Fruit fly (Drosophila melanogaster): Measurements from ENCODE around the gene CG42353.

The CG42353 gene

DNA sequence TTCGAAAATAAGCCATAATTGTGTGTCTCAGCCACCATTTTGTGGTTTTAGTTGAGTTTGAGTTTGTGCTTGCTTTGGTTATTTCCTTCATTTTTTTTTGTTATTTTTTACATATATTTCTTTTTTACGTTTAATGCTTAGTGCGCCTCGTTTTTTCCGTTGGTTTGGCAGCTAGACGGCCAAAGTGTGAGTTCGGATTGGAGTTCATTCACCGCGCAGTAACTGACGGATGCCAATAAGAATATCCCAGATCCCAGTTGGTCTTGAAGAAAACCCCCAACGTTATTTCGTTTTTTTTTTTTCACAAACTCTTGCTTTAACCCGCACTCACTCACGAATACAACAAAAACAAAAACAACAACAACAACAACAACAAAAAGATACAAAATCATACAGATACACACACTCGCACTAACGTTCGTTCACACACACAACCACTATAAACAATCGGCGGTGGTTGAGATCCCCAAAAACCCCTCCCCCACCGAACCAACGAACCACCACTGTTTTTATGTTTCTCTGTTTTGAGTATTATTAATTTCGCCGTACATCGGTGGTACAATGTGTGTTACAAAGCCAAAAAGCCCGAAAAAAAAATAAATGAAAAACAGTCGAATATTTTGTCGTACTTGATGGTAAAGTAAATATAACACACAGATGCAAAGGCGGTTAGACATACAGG lies 549 bp downstream of the CG42353 start:
- TF ChIP-seq CG8478 (optimal IDR thresholded peaks at IDR 0.05) (no peak), EcR (GFP tag; optimal IDR thresholded peaks at IDR 0.05) (peak in 1 of 2 experiments; percentile 15)

DNA sequence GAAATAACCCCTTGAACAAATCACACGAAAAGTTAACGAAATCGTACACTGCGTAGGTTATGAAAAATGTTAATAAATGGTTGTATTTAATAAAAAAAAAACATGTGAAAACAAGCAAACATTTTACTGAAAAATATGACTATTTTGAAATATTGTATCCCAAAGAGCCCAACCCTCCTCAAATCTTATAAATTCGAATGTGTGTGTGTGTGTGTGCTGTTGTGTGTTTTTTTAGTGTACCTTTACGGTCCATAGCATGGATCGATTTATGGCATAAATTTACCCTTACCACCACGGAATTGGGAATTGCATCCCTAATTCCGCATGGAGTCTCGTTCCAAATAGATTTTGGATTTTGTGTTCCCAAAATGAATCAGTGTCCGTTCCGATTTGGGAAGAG lies 1.3 kb downstream of the CG42353 start:
- TF ChIP-seq usp (GFP tag; optimal IDR thresholded peaks at IDR 0.05) = no peak

DNA sequence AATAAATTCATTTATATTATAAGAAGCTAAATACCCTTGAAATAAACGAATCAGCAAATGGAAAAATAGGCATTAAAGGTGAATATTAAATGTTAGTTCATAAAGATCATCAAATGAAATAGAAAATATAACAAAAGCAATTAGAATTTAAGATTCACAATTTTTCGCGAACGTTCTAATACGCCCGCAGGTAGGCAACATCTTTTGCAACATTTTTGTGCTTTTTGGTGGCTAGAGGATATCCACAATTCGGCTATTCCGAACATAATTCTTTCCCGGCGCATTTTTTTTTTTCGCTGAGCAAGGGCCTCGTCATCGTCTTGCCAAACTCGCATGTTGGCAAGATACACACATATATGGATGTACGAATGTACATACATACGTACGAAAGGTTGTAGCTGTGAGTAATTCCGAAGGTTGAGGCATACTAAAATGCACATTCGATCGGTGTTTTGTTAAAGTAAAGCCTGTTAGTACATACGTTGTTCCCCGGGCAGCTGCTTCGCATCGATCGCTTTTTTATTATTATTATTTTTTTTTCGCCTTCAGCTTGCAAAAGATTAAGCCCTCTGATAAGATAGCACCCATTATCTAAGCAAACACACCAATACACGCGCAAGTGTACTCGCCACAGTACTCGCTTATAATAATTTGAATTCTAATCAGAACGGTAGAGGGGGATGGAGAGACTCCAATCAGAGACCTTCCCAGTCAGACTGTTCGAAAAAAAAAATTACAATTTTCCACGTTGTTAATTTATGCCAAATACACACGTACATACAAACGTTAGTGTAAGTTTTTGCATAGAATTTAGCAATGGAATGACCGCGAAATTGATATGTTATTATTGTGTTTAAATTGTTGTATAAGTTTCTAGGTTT lies 2.2 kb downstream of the CG42353 start:
- TF ChIP-seq Dll (optimal IDR thresholded peaks at IDR 0.05) (no peak), pan (optimal IDR thresholded peaks at IDR 0.05) (no peak), CG8478 (optimal IDR thresholded peaks at IDR 0.05) (no peak), usp (GFP tag; optimal IDR thresholded peaks at IDR 0.05) (no peak)

DNA sequence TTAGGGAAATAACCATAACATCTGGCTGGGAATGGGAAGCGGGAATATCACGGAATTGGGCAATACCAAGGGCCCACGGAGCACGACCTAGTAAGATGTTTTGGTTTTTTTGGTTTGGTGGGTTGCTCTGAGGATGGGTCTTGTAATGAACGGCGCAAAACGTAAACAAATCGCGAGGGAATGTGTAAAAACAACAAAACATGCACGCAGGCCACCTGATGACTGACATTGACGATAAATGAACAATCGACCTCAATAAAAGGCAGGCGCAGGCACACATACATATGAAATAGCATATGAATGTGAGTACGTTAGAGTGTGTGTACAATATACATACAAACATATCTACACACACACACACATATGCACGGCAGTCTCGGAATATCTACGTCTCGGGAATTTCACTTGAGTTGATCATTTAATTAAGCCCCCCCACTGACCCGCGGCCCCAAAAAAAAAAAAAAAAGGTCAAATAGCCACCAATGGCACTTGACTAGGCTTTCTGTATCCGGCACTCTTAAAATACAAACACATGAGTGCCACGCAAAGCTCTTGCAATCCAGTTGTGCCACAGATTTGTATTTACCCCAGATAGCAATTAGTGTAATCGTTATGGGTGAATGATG lies 3.9 kb downstream of the CG42353 start:
- TF ChIP-seq usp (GFP tag; optimal IDR thresholded peaks at IDR 0.05) (no peak), pan (optimal IDR thresholded peaks at IDR 0.05) (no peak), Dll (optimal IDR thresholded peaks at IDR 0.05) (no peak), psq (optimal IDR thresholded peaks at IDR 0.05) (no peak), EcR (GFP tag; optimal IDR thresholded peaks at IDR 0.05) (no peak), CG8478 (optimal IDR thresholded peaks at IDR 0.05) (no peak)

DNA sequence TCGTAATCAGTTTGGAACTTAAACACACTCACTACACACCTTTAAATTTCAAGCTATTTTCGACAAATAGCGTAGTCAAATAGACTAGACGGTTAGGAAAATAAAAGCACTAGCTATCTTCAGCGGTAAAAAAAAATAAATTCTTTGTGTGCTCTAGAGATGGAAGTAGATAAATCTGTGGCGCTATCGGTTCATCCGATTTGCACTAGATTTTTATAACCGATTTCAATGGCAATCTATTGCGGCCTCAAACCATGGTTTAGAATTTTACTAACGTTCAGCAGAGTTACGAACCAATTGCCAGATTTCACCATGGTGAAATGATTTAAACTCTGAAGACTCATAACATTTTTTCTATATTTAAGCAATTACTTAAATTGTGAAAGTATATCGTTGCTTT lies 8.3 kb downstream of the CG42353 start:
- TF ChIP-seq psq (optimal IDR thresholded peaks at IDR 0.05) (no peak), CG8478 (optimal IDR thresholded peaks at IDR 0.05) (no peak), EcR (GFP tag; optimal IDR thresholded peaks at IDR 0.05) (no peak), pan (optimal IDR thresholded peaks at IDR 0.05) (no peak), Dll (optimal IDR thresholded peaks at IDR 0.05) (no peak), usp (GFP tag; optimal IDR thresholded peaks at IDR 0.05) (no peak)

DNA sequence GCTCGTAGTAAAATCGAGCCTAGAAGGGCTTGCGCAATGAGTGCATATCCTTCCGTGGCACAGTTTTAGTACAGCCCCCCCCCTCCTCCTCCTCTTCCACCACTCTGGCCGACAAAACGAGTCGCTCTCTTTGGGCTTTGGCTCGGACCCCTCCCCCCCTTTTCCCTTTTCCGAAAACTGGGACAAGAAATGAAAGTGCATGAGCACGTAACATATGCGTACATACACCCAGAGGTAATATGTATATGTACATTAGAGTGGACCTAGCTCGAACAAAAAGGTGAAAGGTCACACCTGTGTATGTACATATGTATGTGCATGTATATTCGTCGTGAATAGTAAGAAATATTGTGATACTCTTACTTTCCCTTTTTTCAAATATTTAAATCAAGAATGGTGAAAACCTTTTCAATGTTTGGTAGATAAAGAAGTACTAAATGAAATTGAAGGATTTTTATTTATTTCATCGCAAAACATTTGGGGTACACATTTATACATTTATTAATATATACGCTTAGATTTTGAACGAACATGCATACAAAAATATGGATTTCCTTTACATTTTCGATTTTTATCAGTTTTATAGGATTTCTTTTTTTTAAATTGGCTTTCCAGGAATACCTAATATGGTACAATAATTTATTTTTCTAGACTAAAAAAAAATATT lies 12.0 kb downstream of the CG42353 start:
- TF ChIP-seq pan (optimal IDR thresholded peaks at IDR 0.05) (no peak), Dll (optimal IDR thresholded peaks at IDR 0.05) (no peak), EcR (GFP tag; optimal IDR thresholded peaks at IDR 0.05) (no peak), usp (GFP tag; optimal IDR thresholded peaks at IDR 0.05) (no peak), psq (optimal IDR thresholded peaks at IDR 0.05) (no peak), CG8478 (optimal IDR thresholded peaks at IDR 0.05) (no peak)

DNA sequence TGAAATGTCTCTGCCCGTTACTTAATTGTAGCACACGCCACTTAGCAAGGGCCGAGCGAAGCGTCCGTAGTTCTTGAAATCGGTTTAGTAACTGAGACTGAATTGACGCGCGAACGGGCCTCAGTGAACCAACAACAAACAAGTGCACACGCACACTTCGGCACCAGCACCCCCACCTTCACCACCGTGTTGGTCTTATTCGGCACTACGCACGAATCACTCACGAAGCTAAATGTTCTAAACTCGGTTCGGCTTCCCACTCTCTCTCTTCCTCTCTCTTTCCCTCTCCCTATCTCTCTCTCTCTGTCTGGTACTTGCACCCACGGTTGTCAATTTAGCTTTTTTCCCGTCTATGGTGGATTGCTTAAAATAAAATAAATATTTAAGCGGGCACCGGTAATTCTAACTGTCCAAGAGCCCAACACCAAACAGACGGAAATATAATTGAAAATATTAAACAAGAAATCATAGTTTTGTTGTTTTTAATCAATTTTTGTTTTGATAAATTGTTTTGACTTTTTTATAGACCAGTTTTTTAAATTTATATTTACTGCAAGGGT lies 13.2 kb downstream of the CG42353 start, which contains the start of gene Tob:
Tob (minus strand) TSS at position 65 of the 560 bp plus-strand sequence.
- TF ChIP-seq EcR (GFP tag; optimal IDR thresholded peaks at IDR 0.05) (no peak), psq (optimal IDR thresholded peaks at IDR 0.05) (no peak), Dll (optimal IDR thresholded peaks at IDR 0.05) (no peak), usp (GFP tag; optimal IDR thresholded peaks at IDR 0.05) (no peak), CG8478 (optimal IDR thresholded peaks at IDR 0.05) (no peak), pan (optimal IDR thresholded peaks at IDR 0.05) (no peak)

DNA sequence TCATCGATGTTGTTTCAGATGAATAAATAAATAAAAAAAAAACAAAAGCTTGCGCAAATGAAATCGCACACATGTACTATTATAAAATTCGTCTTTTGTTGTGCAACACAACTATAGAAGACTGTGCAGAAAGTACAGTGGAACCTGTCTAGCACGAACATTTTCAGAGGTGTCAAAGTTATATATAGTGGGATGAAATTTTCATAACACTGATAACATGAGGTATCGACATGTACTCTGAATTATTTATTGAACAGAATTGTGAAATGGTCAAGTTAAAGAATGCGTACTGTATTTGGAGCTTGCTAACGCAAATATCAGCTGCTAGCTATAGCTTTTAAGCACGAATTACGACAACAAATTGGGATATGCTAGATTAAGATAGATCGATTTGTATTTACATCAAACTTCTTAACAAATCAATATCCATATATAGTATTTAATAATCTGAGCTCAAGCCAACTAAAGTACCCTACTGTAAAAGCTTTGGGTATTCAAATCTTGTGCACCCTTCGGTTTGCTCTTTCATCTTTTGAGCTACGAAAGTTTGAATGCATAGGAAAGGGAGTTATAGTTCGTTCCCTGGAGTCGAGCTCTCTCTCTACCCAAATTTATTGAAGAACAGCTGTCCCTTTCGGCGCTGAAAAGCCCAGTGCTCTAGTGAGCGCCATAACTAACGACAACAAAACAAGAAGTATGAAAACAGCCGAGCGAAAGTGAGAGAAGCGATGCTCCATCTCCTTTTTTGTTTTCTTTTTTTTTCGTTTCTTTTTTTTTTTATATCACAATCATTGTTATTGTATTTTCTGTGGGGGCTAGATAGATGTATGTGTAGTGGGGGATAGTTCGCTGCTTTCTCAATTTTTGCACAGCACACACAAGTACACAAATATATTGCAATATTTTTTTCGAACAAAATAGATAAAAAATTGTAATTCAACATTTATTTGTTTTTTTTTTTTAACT lies 14.3 kb downstream of the CG42353 start:
- no peak for TF ChIP-seq EcR (GFP tag; optimal IDR thresholded peaks at IDR 0.05)
- no peak for TF ChIP-seq CG8478 (optimal IDR thresholded peaks at IDR 0.05)
- no peak for TF ChIP-seq psq (optimal IDR thresholded peaks at IDR 0.05)
- no peak for TF ChIP-seq Dll (optimal IDR thresholded peaks at IDR 0.05)
- no peak for TF ChIP-seq usp (GFP tag; optimal IDR thresholded peaks at IDR 0.05)
- no peak for TF ChIP-seq pan (optimal IDR thresholded peaks at IDR 0.05)

DNA sequence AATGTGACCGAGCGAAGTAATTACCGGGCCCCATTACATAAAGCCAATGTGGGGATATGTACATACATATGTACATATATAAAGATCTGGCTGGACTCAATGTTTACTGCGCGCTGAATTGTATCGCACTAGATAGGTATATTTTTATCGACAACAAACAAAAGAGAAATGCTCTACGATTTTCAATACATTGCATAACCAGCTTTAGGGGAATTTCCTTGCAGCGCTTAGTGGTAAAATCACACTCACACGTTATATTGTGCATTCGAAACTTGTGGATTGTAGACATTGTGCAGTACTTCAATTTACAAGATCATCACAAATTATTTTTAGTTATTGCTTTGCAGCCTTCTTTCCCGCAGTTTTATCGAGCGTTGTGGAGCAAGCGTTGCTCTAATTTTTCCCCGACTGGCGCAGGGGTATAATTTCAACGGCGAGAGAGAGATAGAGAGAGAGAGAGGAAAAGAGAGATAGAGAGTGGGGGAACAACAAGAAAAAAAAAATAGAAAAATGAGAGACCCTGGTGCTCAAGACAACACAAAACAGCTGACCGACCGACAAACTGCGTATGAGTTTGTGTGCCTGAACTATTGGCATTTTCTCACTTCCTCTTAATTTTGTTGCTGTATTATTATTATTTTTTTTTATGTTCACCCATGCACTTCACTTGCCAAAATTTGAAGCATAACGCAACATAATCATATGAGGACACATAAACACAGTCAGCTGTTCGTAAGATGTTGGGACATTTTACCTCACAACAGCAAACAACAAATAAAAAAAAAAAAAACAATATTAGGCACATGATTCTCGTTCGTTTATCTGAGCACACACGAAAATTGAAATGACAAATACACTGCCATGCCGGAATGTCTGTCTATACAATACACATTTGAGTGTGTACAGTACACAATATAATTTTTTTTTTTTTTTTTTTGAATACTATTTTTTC lies 15.5 kb downstream of the CG42353 start:
- TF ChIP-seq CG8478 (optimal IDR thresholded peaks at IDR 0.05) (no peak), psq (optimal IDR thresholded peaks at IDR 0.05) (no peak), usp (GFP tag; optimal IDR thresholded peaks at IDR 0.05) (no peak), EcR (GFP tag; optimal IDR thresholded peaks at IDR 0.05) (no peak), Dll (optimal IDR thresholded peaks at IDR 0.05) (no peak), pan (optimal IDR thresholded peaks at IDR 0.05) (no peak)

DNA sequence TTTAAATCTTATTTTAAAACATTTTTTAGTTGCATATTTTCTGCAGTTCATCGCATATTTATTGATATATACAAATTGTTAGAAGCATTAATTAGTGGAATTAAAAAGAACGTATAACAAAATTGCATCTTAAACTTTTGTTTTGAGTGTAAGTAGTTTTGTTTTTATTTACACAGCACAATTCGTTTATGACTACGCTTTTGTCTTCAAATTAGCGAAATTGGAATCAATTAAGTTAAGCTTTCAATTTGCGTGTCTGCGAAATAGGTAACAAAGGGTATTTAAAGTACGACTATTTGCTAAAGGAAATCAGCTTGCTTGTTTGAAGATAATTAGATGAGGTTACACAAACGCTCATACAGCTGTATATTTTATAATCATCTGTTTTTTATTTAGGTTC lies 16.5 kb downstream of the CG42353 start:
- no peak for TF ChIP-seq usp (GFP tag; optimal IDR thresholded peaks at IDR 0.05)
- TF ChIP-seq Dll (optimal IDR thresholded peaks at IDR 0.05) = no peak
- TF ChIP-seq CG8478 (optimal IDR thresholded peaks at IDR 0.05) = no peak
- no peak for TF ChIP-seq EcR (GFP tag; optimal IDR thresholded peaks at IDR 0.05)
- no peak for TF ChIP-seq pan (optimal IDR thresholded peaks at IDR 0.05)
